Fruit fly (Drosophila melanogaster): ENCODE data around the gene lz.

The lz gene

dm6 chrX:9317100-9317499 lies 32.7 kb downstream of the lz start:
- TF ChIP-seq fd96Ca (GFP tag; IDR thresholded peaks at IDR 0.05) (no peak), CG9948 (tag; optimal IDR thresholded peaks at IDR 0.05) (peak; percentile 15), CG8159 (tag; optimal IDR thresholded peaks at IDR 0.05) (peak; percentile 28), D1 (tag; optimal IDR thresholded peaks at IDR 0.05) (no peak), CG34367 (tag; optimal IDR thresholded peaks at IDR 0.05) (peak; percentile 3), CG17806 (tag; optimal IDR thresholded peaks at IDR 0.05) (peak; percentile 14)

dm6 chrX:9319140-9319539 lies 34.7 kb downstream of the lz start, which contains the start of the genes c12.1 and c12.2:
c12.1 (minus strand) TSS chrX:9319223.
c12.2 (plus strand) TSS chrX:9319359.
- TF ChIP-seq CG12605 (GFP tag; IDR thresholded peaks at IDR 0.05) (peak; percentile 51; the same call in 1 of the 2 replicates), gl (tag; optimal IDR thresholded peaks at IDR 0.05) (no peak)

dm6 chrX:9330387-9330786 lies 45.9 kb downstream of the lz start, which contains the start of gene CG34450:
CG34450 (minus strand) TSS chrX:9330487.
- TF ChIP-seq fd96Ca (GFP tag; IDR thresholded peaks at IDR 0.05) (no peak), CG34367 (tag; optimal IDR thresholded peaks at IDR 0.05) (no peak), CG32121 (GFP tag; IDR thresholded peaks at IDR 0.05) (no peak), Pif1B (GFP tag; optimal IDR thresholded peaks at IDR 0.05) (no peak), CG12605 (GFP tag; IDR thresholded peaks at IDR 0.05) (no peak), gl (tag; optimal IDR thresholded peaks at IDR 0.05) (no peak), rn (GFP tag; IDR thresholded peaks at IDR 0.05) (no peak), Ets98B (GFP tag; IDR thresholded peaks at IDR 0.05) (no peak), CG4496 (GFP tag; IDR thresholded peaks at IDR 0.05) (no peak), CG8159 (tag; optimal IDR thresholded peaks at IDR 0.05) (no peak), CG9948 (tag; optimal IDR thresholded peaks at IDR 0.05) (no peak), CG8301 (tag; optimal IDR thresholded peaks at IDR 0.05) (no peak), CG13204 (GFP tag; optimal IDR thresholded peaks at IDR 0.05) (no peak), CG17806 (tag; optimal IDR thresholded peaks at IDR 0.05) (no peak), Snoo (tag; optimal IDR thresholded peaks at IDR 0.05) (no peak), Pif1A (GFP tag; optimal IDR thresholded peaks at IDR 0.05) (no peak), CG10348 (GFP tag; IDR thresholded peaks at IDR 0.05) (no peak)

dm6 chrX:9332208-9332607 lies 47.8 kb downstream of the lz start:
- TF ChIP-seq fd96Ca (GFP tag; IDR thresholded peaks at IDR 0.05) (no peak), CG4496 (GFP tag; IDR thresholded peaks at IDR 0.05) (0 out of 3 replicates have a peak, but pooled peaks have one; percentile 9), Snoo (tag; optimal IDR thresholded peaks at IDR 0.05) (no peak), CG8301 (tag; optimal IDR thresholded peaks at IDR 0.05) (peak; percentile 15)

- TF ChIP-seq Ets98B (GFP tag; IDR thresholded peaks at IDR 0.05) (peak; percentile 88), EcR (GFP tag; optimal IDR thresholded peaks at IDR 0.05) (peak; percentile 84), CG8301 (tag; optimal IDR thresholded peaks at IDR 0.05) (peak; percentile 85), CG17806 (tag; optimal IDR thresholded peaks at IDR 0.05) (peak; percentile 86), Pif1B (GFP tag; optimal IDR thresholded peaks at IDR 0.05) (peak; percentile 80), CG9948 (tag; optimal IDR thresholded peaks at IDR 0.05) (peak; percentile 74), CG8159 (tag; optimal IDR thresholded peaks at IDR 0.05) (peak; percentile 87), CG32121 (GFP tag; IDR thresholded peaks at IDR 0.05) (peak; percentile 86), CG12605 (GFP tag; IDR thresholded peaks at IDR 0.05) (peak; percentile 62), CG10348 (GFP tag; IDR thresholded peaks at IDR 0.05) (peak; percentile 59), Pif1A (GFP tag; optimal IDR thresholded peaks at IDR 0.05) (peak; percentile 89), gl (tag; optimal IDR thresholded peaks at IDR 0.05) (peak; percentile 76), fd96Ca (GFP tag; IDR thresholded peaks at IDR 0.05) (peak; percentile 90), CG13204 (GFP tag; optimal IDR thresholded peaks at IDR 0.05) (peak; percentile 23), D1 (tag; optimal IDR thresholded peaks at IDR 0.05) (peak; percentile 59), CG34367 (tag; optimal IDR thresholded peaks at IDR 0.05) (peak; percentile 79), CG4496 (GFP tag; IDR thresholded peaks at IDR 0.05) (peak; percentile 94), rn (GFP tag; IDR thresholded peaks at IDR 0.05) (peak; percentile 57), CG14655 (GFP tag; optimal IDR thresholded peaks at IDR 0.05) (peak; percentile 83), CG15710 (tag; optimal IDR thresholded peaks at IDR 0.05) (peak; percentile 85), Snoo (tag; optimal IDR thresholded peaks at IDR 0.05) (peak; percentile 96)
Observed at dm6 chrX:9343480-9344477, 59.3 kb downstream of the lz start.

dm6 chrX:9344482-9345106 lies 60.1 kb downstream of the lz start:
- TF ChIP-seq Pif1A (GFP tag; optimal IDR thresholded peaks at IDR 0.05): peak; percentile 47
- peak; percentile 70 for TF ChIP-seq CG15710 (tag; optimal IDR thresholded peaks at IDR 0.05)
- TF ChIP-seq Pif1B (GFP tag; optimal IDR thresholded peaks at IDR 0.05): peak; percentile 36
- TF ChIP-seq CG10348 (GFP tag; IDR thresholded peaks at IDR 0.05): no peak
- peak; percentile 80 for TF ChIP-seq CG8159 (tag; optimal IDR thresholded peaks at IDR 0.05)
- peak; percentile 68 for TF ChIP-seq Snoo (tag; optimal IDR thresholded peaks at IDR 0.05)
- peak; percentile 54 for TF ChIP-seq CG9948 (tag; optimal IDR thresholded peaks at IDR 0.05)
- TF ChIP-seq CG13204 (GFP tag; optimal IDR thresholded peaks at IDR 0.05): no peak
- no peak for TF ChIP-seq gl (tag; optimal IDR thresholded peaks at IDR 0.05)
- no peak for TF ChIP-seq D1 (tag; optimal IDR thresholded peaks at IDR 0.05)
- peak; percentile 74 for TF ChIP-seq CG14655 (GFP tag; optimal IDR thresholded peaks at IDR 0.05)
- peak; percentile 38 for TF ChIP-seq CG17806 (tag; optimal IDR thresholded peaks at IDR 0.05)
- no peak for TF ChIP-seq CG4496 (GFP tag; IDR thresholded peaks at IDR 0.05)
- peak; percentile 22 for TF ChIP-seq CG34367 (tag; optimal IDR thresholded peaks at IDR 0.05)
- TF ChIP-seq Ets98B (GFP tag; IDR thresholded peaks at IDR 0.05): no peak
- TF ChIP-seq CG8301 (tag; optimal IDR thresholded peaks at IDR 0.05): peak; percentile 71

Measured in whole organism, pupa.